Fruit fly (Drosophila melanogaster): Measurements from ENCODE around the gene CG46439.

- TF ChIP-seq psq (GFP tag; optimal IDR thresholded peaks at IDR 0.05) (peak; percentile 18), dsf (GFP tag; optimal IDR thresholded peaks at IDR 0.05; ENCODE audit: borderline replicate concordance) (no peak), ey (GFP tag; optimal IDR thresholded peaks at IDR 0.05) (no peak), usp (GFP tag; optimal IDR thresholded peaks at IDR 0.05) (no peak), HLH106 (tag; optimal IDR thresholded peaks at IDR 0.05) (no peak)
Measured at dm6 chr3L:11119901-11120418, 23.9 kb upstream of the CG46439 start.
